Worm (Caenorhabditis elegans): ENCODE data around the gene rab-37.
"Not testable (repeated sequence)": the region's sequence is repeated elsewhere in the genome, so short reads cannot be mapped to it uniquely, and the experiment has no call there.

- not testable (repeated sequence) for TF ChIP-seq zip-8 (tag; optimal IDR thresholded peaks at IDR 0.05); lin-13 (tag; optimal IDR thresholded peaks at IDR 0.05); snpc-4 (tag; optimal IDR thresholded peaks at IDR 0.05); nhr-76 (tag; optimal IDR thresholded peaks at IDR 0.05); lin-32 (GFP tag; optimal IDR thresholded peaks at IDR 0.05); mab-5 (tag; optimal IDR thresholded peaks at IDR 0.05); pha-4 (tag; optimal IDR thresholded peaks at IDR 0.05); elt-3 (tag; optimal IDR thresholded peaks at IDR 0.05); ztf-11 (tag; optimal IDR thresholded peaks at IDR 0.05); ham-2 (GFP tag; optimal IDR thresholded peaks at IDR 0.05); unc-39 (tag; optimal IDR thresholded peaks at IDR 0.05)
These were observed 35.8 kb downstream of the rab-37 start, which contains the start of gene F20B6.5 for ce11 chrX:4199829-4200228.
